Fruit fly (Drosophila melanogaster) Kc167 (cell line): ENCODE results near the gene CG14434.
A peak's percentile ranks its signal among the peaks of the same experiment; 100 is the strongest.

Source experiments
- Myc ChIP-seq: fragments of >200 bp; optimal IDR thresholded peaks from 2 replicates; lab custom pipeline; 2017; ENCODE audit warnings: missing external identifiers
- Sin3A ChIP-seq: fragments of >200 bp; optimal IDR thresholded peaks from 2 replicates; lab custom pipeline; 2018; ENCODE audit warnings: missing external identifiers
- h ChIP-seq: fragments of >200 bp; optimal IDR thresholded peaks from 3 replicates; lab custom pipeline; 2018; ENCODE audit warnings: missing external identifiers
- insv ChIP-seq: fragments of >200 bp; optimal IDR thresholded peaks from 3 replicates; lab custom pipeline; 2018; ENCODE audit warnings: missing external identifiers
- psq ChIP-seq: fragments of >200 bp; optimal IDR thresholded peaks from 2 replicates; lab custom pipeline; 2017; ENCODE audit warnings: missing external identifiers
- ttk ChIP-seq: sonication (Bioruptor generic); optimal IDR thresholded peaks from 2 replicates; lab custom pipeline; 2017; ENCODE audit warnings: missing external identifiers

The CG14434 gene

DNA sequence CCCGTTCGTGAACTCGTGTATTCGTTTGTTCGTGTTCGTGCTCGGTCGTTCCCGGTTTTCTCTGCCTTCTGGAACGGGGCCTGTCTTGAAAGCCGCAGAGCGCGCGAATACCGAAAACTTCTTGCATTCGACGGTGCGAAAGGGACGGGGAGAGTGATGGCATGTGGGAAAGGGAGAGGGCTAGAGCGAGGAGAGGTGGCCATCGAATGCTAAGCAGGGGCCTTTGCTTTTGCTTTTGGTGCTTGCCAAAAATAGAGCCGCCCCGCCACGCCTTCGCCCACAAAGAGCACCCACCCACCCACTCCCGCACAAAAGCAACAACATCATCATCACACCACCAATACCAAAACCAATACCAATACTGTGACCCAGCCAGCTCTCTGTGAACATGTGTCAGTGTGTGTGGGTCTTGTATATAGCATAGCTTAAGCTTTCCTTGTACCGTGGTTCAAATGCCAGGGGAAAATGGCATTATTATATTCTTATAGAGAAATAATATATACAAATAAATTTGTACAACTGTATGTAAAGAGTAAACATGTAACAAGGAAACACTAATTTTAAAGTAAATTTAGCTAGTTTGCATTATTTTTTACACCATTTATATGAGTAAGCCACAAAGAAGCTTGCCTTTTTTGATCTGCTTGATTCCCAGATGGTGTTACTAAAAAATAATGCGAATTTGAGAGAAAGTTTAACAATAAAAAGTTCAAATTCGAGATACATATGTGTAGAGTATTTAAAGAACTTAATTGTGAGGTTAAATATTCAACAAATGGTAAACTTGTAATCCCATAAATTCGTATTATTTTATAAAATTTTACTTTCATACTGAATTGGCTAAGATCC is at the start of gene CG14434:
CG14434 (minus strand) TSS at position 20 of the 849 bp plus-strand sequence.
- TF ChIP-seq h (lab: Kevin White, UChicago) (no peak), psq (lab: Kevin White, UChicago) (peak; percentile 89)

DNA sequence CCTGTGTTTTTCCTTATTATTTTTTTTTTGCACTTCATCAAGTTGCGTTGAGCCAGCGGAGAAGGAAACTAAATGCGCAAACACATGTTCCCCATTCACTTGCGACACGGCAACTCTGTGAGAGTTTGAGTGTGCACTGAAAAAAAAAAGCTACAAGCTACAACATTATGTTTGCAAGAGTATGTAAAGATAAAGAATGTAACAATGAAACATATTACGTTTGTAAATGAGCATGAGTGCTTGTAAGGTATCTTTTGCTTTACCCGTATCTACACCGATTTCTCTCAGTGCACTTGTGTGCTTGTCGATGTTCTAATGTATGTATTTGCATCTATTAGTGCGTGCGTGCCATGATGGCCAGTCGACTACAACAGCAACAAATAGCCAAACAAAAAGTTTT is 45.3 kb upstream of the CG14434 start:
- no peak for TF ChIP-seq Myc (lab: Kevin White, UChicago)
- no peak for TF ChIP-seq Sin3A (lab: Kevin White, UChicago)

DNA sequence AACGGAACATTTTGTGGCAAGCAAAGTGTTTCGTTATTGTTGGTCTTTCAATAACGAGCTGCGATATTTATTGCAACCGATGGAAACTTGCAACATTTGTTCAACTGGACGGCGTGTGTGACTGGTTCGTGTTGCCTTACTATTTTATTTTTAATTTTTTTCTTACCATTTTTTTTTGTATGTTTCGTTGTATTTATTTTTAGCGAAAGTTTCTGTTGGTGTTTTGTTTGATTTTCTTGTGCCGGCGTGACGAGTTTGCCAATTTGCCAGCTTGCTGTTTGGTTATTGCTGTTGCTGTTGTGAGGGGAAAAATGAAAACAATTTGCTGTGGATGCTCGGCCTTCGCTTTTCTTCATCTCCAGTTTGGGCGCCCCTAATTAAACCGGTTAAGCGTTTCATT is 42.1 kb upstream of the CG14434 start:
- TF ChIP-seq Sin3A (lab: Kevin White, UChicago), result no peak
- no peak for TF ChIP-seq insv (lab: Kevin White, UChicago)
- TF ChIP-seq psq (lab: Kevin White, UChicago), result no peak
- no peak for TF ChIP-seq Myc (lab: Kevin White, UChicago)
- TF ChIP-seq ttk, result no peak
- no peak for TF ChIP-seq h (lab: Kevin White, UChicago)

DNA sequence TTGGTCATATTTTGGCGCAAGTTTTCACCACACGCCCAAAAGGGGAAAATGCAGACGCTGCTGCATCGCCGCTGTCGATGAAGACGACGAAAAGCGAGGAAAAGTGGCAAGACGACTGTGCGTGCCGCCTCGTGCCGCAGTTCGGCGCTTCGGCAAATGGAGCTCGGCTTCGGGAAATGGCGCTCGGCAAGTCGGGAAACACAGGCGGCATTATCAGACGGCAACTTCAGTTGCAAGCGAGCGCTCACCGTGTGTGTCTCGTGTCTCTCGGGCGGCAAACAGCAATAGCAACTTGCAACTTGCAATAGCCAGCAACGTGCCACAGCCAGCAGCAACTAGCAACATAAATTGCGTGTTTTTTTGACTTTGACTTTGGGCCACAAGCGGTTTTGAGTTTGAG is 41.1 kb upstream of the CG14434 start, which contains the start of gene CG14431:
CG14431 (plus strand) TSS at position 200 of the 400 bp plus-strand sequence.
- TF ChIP-seq psq (lab: Kevin White, UChicago) (no peak), h (lab: Kevin White, UChicago) (no peak), ttk (no peak), Sin3A (lab: Kevin White, UChicago) (no peak), insv (lab: Kevin White, UChicago) (no peak)

DNA sequence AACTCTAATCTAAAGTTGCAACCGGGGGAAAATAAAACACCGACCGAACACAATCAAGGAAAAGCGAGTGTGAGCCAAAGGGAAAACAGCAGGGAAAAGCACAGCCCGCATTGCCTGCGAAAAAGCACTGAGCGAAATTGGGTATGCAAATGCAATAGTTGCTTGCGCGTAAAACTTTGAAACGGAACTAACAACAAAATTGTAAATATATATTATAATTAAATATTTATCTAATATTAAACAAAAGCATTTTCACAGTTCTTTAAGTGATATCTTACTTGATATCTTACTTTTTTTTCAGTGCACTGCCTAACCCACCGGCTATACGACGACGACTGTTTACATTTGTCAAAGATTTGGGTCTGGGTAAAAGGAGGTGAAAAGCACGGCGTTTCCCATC is 39.7 kb upstream of the CG14434 start:
- no peak for TF ChIP-seq insv (lab: Kevin White, UChicago)

DNA sequence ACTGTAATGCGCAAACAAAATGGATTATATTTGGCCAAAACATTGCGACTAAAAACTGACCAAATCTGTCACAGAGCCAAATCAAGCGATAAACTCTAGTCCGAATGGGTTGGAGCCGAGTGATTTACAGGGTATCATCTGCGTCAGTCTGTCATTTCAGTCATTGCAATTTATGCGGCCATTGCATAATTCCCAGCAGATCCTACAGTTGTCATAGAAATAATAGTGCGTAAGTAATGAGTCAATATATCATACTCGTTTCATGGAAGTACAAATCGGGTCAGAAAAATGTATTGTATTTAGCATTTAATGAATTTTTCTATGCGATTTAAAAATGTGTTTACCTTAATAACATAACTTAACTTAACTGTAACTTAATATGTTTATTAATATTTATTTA is 31.2 kb upstream of the CG14434 start:
- TF ChIP-seq Myc (lab: Kevin White, UChicago) (no peak), ttk (no peak), h (lab: Kevin White, UChicago) (no peak), insv (lab: Kevin White, UChicago) (no peak), psq (lab: Kevin White, UChicago) (no peak)

DNA sequence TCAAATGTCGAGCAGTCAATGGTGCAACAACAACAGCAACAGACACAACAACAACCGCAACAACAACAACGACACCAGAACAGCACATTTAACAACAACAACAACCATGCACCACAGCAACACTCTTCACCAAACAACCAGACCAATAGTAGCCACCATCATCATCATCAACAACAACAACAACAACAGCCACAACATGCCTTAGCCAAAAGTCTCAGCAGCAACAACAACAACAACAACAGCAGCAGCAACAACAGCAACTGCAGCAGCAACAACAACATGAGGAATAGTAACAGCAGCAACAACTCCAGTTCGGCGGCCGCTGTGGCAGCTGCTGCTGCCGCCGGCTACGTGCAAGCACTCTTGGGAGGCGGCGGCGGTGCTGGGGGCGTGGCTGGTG is 9.3 kb upstream of the CG14434 start:
- TF ChIP-seq Myc (lab: Kevin White, UChicago), result no peak
- no peak for TF ChIP-seq h (lab: Kevin White, UChicago)
- no peak for TF ChIP-seq ttk
- no peak for TF ChIP-seq Sin3A (lab: Kevin White, UChicago)
- no peak for TF ChIP-seq insv (lab: Kevin White, UChicago)
- TF ChIP-seq psq (lab: Kevin White, UChicago), result no peak

DNA sequence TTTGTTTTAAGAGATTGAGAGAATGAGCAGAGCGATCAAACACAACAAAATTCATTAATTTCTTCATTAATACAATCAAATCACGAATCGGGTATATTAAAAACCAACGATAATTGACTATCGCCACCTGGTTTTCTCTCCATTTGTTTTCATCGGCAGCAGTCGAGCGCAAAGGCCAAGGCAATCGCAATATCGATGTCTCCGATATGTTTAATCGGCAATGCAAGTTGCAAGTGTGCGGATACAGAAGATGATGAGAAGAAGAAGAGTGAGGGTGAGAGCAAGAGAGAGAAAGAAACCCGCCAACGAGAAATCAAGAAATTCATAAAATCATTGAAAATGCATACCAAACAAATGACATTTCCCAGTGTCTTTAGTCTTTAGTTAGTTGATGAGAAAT is 8.8 kb upstream of the CG14434 start:
- no peak for TF ChIP-seq insv (lab: Kevin White, UChicago)
- TF ChIP-seq Myc (lab: Kevin White, UChicago), result no peak
- TF ChIP-seq h (lab: Kevin White, UChicago), result no peak
- TF ChIP-seq Sin3A (lab: Kevin White, UChicago), result no peak
- TF ChIP-seq ttk, result no peak
- no peak for TF ChIP-seq psq (lab: Kevin White, UChicago)

DNA sequence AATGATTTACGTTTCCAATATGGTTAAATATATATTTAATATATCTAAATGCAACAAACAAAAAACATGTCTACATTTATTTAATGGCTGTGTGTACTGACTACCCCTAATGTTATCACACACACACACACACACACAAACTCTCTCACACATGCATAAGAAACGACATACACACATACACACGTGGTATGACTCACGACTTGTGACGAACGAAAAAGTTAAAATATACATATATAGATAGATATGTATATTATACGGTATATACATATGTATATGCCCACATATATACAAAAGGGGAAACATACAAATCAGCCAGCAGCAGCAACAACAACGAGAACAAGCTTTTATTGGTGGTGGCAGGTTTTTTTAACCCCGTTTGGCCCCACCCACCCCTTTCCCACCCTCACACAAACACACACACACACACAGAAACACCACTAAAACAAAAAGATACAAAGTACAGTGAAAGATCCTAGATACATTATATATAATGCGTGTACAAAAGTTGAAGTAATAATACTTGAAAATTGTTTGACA is 8.0 kb upstream of the CG14434 start:
- TF ChIP-seq Myc (lab: Kevin White, UChicago) (no peak), ttk (no peak), psq (lab: Kevin White, UChicago) (no peak), h (lab: Kevin White, UChicago) (no peak)

DNA sequence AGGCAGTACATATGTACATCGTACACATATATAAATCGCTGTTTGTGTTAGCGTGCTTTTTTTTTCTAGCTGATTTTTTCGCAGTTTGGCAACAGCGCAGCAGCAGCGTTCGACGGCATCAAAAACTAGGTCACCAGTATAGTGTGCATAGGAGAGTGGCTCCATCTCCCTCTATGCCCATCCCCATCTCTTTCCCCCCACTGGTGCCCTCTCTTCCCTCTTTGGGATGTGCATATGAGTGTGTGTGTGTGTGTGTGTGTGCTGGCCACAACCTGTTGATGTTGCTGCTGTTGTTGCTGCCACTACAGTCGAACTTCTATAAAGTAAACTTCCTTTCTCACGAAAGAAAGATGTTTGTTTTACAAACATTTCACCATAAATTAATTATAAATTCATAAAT is 4.8 kb upstream of the CG14434 start:
- TF ChIP-seq insv (lab: Kevin White, UChicago) (no peak), psq (lab: Kevin White, UChicago) (no peak), ttk (no peak), h (lab: Kevin White, UChicago) (no peak), Sin3A (lab: Kevin White, UChicago) (no peak), Myc (lab: Kevin White, UChicago) (no peak)

DNA sequence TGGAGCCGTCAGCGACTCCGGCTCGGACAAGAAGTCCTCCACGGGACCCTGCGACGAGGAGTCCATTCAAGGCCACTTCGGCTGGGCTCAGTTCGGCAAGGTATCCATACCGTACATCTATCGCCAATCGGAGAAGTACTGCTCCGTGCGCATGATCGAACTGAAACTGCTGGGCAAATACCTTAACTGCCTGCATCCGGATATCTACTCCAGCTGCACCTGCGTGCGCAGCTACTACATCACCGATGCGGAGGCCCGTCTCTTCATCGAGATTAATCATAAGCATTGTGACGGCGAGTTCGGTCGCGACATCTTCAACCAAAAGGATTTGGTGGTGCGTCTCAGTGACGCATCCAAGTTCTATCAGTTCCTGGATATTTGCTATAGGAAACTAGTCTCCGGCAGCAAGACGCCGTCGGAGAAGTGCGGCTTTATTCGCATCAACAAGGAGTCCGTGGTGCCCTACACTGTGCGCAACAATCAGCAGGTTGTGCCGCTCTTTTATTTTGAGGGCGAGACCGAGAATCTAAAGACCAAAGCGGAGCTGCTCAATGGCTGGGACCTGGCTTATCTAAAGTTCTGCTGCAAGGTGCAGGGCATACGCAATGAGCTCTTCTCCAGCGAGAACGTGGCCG is 2.9 kb upstream of the CG14434 start:
- TF ChIP-seq h (lab: Kevin White, UChicago) (no peak), ttk (peak; percentile 100)

DNA sequence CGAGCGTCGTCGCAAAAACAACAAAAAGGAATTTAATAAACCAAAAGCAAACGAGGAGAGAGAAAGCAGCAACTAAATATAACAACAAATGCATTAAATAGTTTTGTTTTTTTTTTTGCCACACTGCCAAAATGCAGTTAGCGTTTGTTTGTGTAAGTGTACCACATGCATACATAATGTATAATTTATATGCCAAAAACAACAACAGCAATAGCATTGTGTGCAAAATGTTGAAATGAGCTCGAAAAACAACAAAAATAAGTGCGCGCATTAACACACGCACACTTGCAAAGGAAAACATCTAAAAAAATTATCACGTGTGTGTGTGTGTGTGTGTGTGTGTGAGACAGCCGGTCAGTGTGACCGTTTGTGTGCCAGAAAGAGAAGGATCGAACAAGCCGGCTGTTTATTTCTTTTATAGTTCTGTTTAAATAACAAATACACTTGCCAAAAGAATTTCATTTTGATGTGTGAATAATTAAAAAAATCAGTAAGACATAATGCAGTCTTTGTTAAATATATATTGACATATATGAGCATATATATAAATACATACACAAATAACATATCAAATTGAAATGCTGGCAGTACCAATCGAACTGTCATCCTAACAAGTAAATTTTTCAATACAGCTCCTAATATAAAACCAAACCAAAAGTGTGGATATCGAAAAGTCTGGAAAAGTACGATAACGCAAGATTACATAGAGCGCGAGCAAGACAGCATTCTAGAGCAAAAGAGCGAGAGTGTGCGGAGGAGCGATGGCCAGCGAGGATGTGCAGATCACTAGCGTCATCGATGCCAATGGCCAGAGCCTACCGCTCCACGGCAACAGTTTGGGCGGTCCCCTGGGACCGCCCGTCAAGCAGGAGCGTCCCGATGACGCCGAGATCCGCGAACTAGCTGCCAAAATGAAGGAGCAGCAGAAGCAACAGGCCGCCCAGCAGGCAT is 1.9 kb upstream of the CG14434 start:
- TF ChIP-seq ttk (peak; percentile 95), h (lab: Kevin White, UChicago) (no peak)
